Worm (Caenorhabditis elegans) whole organism, L4 larva: ENCODE measurements around the gene efk-1.

ENCODE experiments used
- aha-1 ChIP-seq: fragments of 150-350 bp; peaks from one replicate; lab custom pipeline; 2014; ENCODE audit warnings: missing biosample characterization, missing genetic modification characterization
- cey-2 ChIP-seq: sonication (generic microtip); optimal IDR thresholded peaks from 3 replicates; lab custom pipeline; 2017; ENCODE audit warnings: missing genetic modification characterization, mild to moderate bottlenecking, missing compliant biosample characterization, antibody characterized with exemption, borderline replicate concordance; ENCODE audit not compliant: insufficient read depth
- dve-1 ChIP-seq: sonication (generic microtip); optimal IDR thresholded peaks from 2 replicates; lab custom pipeline; 2017; ENCODE audit warnings: antibody characterized with exemption, mild to moderate bottlenecking, missing genetic modification characterization, missing compliant biosample characterization; ENCODE audit not compliant: insufficient read depth
- fkh-10 ChIP-seq: fragments of 150-350 bp; optimal IDR thresholded peaks from 2 replicates; lab custom pipeline; 2014; ENCODE audit warnings: missing biosample characterization, missing genetic modification reagents, missing genetic modification characterization
- fos-1 ChIP-seq: fragments of 150-350 bp; optimal IDR thresholded peaks from 2 replicates; lab custom pipeline; 2014; ENCODE audit warnings: missing biosample characterization, missing genetic modification characterization
- gei-8 ChIP-seq: fragments of 200-800 bp; sonication (Bioruptor generic); optimal IDR thresholded peaks from 2 replicates; lab custom pipeline; 2018; ENCODE audit warnings: mild to moderate bottlenecking, missing genetic modification characterization, missing compliant biosample characterization
- lin-13 ChIP-seq: fragments of 150-350 bp; optimal IDR thresholded peaks from 2 replicates; lab custom pipeline; 2014; ENCODE audit warnings: missing biosample characterization, missing genetic modification reagents, missing genetic modification characterization
- lin-15B ChIP-seq: fragments of 150-350 bp; sonication (generic microtip); optimal IDR thresholded peaks from 3 replicates; lab custom pipeline; 2014; ENCODE audit warnings: missing biosample characterization, missing genetic modification characterization
- nhr-237 ChIP-seq: sonication (generic microtip); optimal IDR thresholded peaks from 2 replicates; lab custom pipeline; 2017; ENCODE audit warnings: missing biosample characterization, missing genetic modification characterization
- nhr-28 ChIP-seq: fragments of 150-350 bp; optimal IDR thresholded peaks from 2 replicates; lab custom pipeline; 2014; ENCODE audit warnings: missing biosample characterization, missing genetic modification characterization
- zip-11 ChIP-seq: fragments of 200-800 bp; sonication (Bioruptor generic); IDR thresholded peaks from 2 replicates; pipeline ENCODE4 v1.3.6; 2022; ENCODE audit warnings: missing genetic modification characterization, missing compliant biosample characterization
- ztf-7 ChIP-seq: fragments of 150-350 bp; optimal IDR thresholded peaks from 2 replicates; lab custom pipeline; 2014; ENCODE audit warnings: missing biosample characterization, missing genetic modification characterization

DNA sequence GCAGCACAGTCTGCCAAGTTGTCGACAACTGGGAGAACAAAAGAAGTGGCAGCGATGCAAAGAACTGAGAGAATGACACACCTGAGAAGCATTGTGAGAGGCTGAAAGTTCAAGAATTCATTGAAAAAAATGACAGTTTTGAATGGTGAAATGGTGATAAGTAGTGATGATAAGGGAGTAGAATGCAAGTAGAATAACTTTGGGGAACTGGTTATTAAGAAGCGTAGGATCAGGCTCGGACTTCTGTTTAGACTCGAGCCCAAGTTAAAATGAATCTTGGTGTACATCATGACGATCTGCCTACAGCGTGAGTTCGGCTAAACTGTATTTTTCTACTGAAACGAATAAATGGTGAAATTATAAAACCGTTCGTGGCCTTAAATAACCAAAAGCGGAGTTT, 10.2 kb upstream of the efk-1 start, which contains the start of gene F42A10.7:
- TF ChIP-seq dve-1 = no peak
- no peak for TF ChIP-seq zip-11 (GFP tag; lab: Robert Waterston, UW)
- no peak for TF ChIP-seq gei-8 (GFP tag; lab: Kevin White, UChicago)
- no peak for TF ChIP-seq fos-1 (tag; lab: Kevin White, UChicago)
- TF ChIP-seq lin-13 (GFP tag; lab: Kevin White, UChicago) = no peak
- TF ChIP-seq ztf-7 = no peak
- TF ChIP-seq lin-15B = no peak
- no peak for TF ChIP-seq cey-2 (tag; lab: Kevin White, UChicago)
- no peak for TF ChIP-seq nhr-237 (tag; lab: Kevin White, UChicago)
- TF ChIP-seq aha-1 (tag; lab: Kevin White, UChicago) = peak; percentile 81
- no peak for TF ChIP-seq nhr-28 (tag; lab: Kevin White, UChicago)
- TF ChIP-seq fkh-10 (GFP tag; lab: Kevin White, UChicago) = no peak
